Worm (Caenorhabditis elegans) whole organism, young adult: ENCODE data around the gene hum-4.
A peak's percentile ranks its signal among the peaks of the same experiment; 100 is the strongest.

Experiments used
- B0019.2 ChIP-seq: fragments of 200-800 bp; sonication (Bioruptor generic); conservative IDR thresholded peaks from 2 replicates; pipeline ENCODE4 v1.3.6; 2022; ENCODE audit warnings: missing genetic modification reagents, missing genetic modification characterization, missing compliant biosample characterization
- F10E7.11 ChIP-seq: sonication (generic microtip); optimal IDR thresholded peaks from 2 replicates; lab custom pipeline; 2017; ENCODE audit warnings: mild to moderate bottlenecking, missing genetic modification characterization, moderate library complexity, missing compliant biosample characterization
- F23B12.7 ChIP-seq: sonication (generic microtip); optimal IDR thresholded peaks from 2 replicates; lab custom pipeline; 2017; ENCODE audit warnings: missing genetic modification characterization, mild to moderate bottlenecking, missing compliant biosample characterization, antibody characterized with exemption, moderate library complexity; ENCODE audit not compliant: insufficient read depth
- F57A8.1 ChIP-seq: fragments of 200-800 bp; sonication (Bioruptor generic); optimal IDR thresholded peaks from 2 replicates; lab custom pipeline; 2018; ENCODE audit warnings: mild to moderate bottlenecking, missing genetic modification characterization, moderate library complexity, missing compliant biosample characterization
- K12H6.12 ChIP-seq: fragments of 200-800 bp; sonication (Bioruptor generic); optimal IDR thresholded peaks from 2 replicates; lab custom pipeline; 2018; ENCODE audit warnings: mild to moderate bottlenecking, missing genetic modification characterization, missing compliant biosample characterization
- Y56A3A.18 ChIP-seq: fragments of 200-800 bp; sonication (Bioruptor generic); IDR thresholded peaks from 2 replicates; pipeline ENCODE4 v1.3.6; 2022; ENCODE audit warnings: missing genetic modification reagents, missing genetic modification characterization, missing compliant biosample characterization
- Y79H2A.3 ChIP-seq: fragments of 200-800 bp; sonication (Bioruptor generic); conservative IDR thresholded peaks from 2 replicates; pipeline ENCODE4 v1.3.6; 2022; ENCODE audit warnings: missing genetic modification reagents, missing genetic modification characterization, missing compliant biosample characterization
- ZK185.1 ChIP-seq: sonication (generic microtip); optimal IDR thresholded peaks from 2 replicates; lab custom pipeline; 2016; ENCODE audit warnings: mild to moderate bottlenecking, missing genetic modification characterization, missing compliant biosample characterization; ENCODE audit not compliant: poor library complexity, severe bottlenecking
- athp-1 ChIP-seq: sonication (generic microtip); optimal IDR thresholded peaks from 2 replicates; lab custom pipeline; 2017; ENCODE audit warnings: mild to moderate bottlenecking, missing genetic modification characterization, missing compliant biosample characterization
- attf-3 ChIP-seq: fragments of 200-800 bp; sonication (Bioruptor generic); conservative IDR thresholded peaks from 2 replicates; pipeline ENCODE4 v1.3.6; 2022; ENCODE audit warnings: missing genetic modification reagents, missing genetic modification characterization, missing compliant biosample characterization
- attf-5 ChIP-seq: fragments of 200-800 bp; sonication (Bioruptor generic); optimal IDR thresholded peaks from 2 replicates; lab custom pipeline; 2018; ENCODE audit warnings: mild to moderate bottlenecking, missing genetic modification characterization, missing compliant biosample characterization
- bed-2 ChIP-seq: fragments of 200-800 bp; sonication (Bioruptor generic); IDR thresholded peaks from 2 replicates; pipeline ENCODE4 v1.3.6; 2022; ENCODE audit warnings: missing genetic modification reagents, missing genetic modification characterization, missing compliant biosample characterization
- cebp-1 ChIP-seq, 2 experiments: fragments of 200-800 bp in 1 of 2; sonication (Bioruptor generic) in 1 of 2; sonication (generic microtip) in 1 of 2; IDR thresholded peaks in 1 of 2; optimal IDR thresholded peaks in 1 of 2; 2 replicates each; pipeline versions ENCODE4 v1.3.6 to Lab custom; 2017 to 2022; ENCODE audit warnings: missing compliant biosample characterization in 2 of 2, missing genetic modification characterization in 2 of 2, mild to moderate bottlenecking in 1 of 2, missing genetic modification reagents in 1 of 2, moderate library complexity in 1 of 2
- chd-7 ChIP-seq: sonication (generic microtip); optimal IDR thresholded peaks from 2 replicates; lab custom pipeline; 2016; ENCODE audit warnings: mild to moderate bottlenecking, missing genetic modification characterization, moderate library complexity, missing compliant biosample characterization
- die-1 ChIP-seq: sonication (generic microtip); optimal IDR thresholded peaks from 2 replicates; lab custom pipeline; 2016; ENCODE audit warnings: missing genotype, mild to moderate bottlenecking, missing genetic modification characterization, missing compliant biosample characterization
- dox-1 ChIP-seq: fragments of 200-800 bp; sonication (Bioruptor generic); IDR thresholded peaks from 2 replicates; pipeline ENCODE4 v1.3.6; 2022; ENCODE audit warnings: missing genetic modification reagents, missing genetic modification characterization, missing compliant biosample characterization
- efl-1 ChIP-seq: fragments of 150-350 bp; optimal IDR thresholded peaks from 2 replicates; lab custom pipeline; 2014; ENCODE audit warnings: missing biosample characterization, missing genetic modification reagents, missing genetic modification characterization
- gei-17 ChIP-seq: fragments of 200-800 bp; sonication (Bioruptor generic); optimal IDR thresholded peaks from 2 replicates; lab custom pipeline; 2018; ENCODE audit warnings: mild to moderate bottlenecking, missing genetic modification characterization, missing compliant biosample characterization
- him-1 ChIP-seq: sonication (generic microtip); optimal IDR thresholded peaks from 2 replicates; lab custom pipeline; 2016; ENCODE audit warnings: missing genotype, missing genetic modification reagents, missing genetic modification characterization, missing compliant biosample characterization
- hlh-12 ChIP-seq: sonication (generic microtip); optimal IDR thresholded peaks from 2 replicates; lab custom pipeline; 2016; ENCODE audit warnings: missing genetic modification characterization, missing compliant biosample characterization
- hmg-1.2 ChIP-seq: fragments of 200-800 bp; sonication (Bioruptor generic); IDR thresholded peaks from 2 replicates; pipeline ENCODE4 v1.3.6; 2022; ENCODE audit warnings: missing genetic modification reagents, missing genetic modification characterization, missing compliant biosample characterization
- lin-26 ChIP-seq: fragments of 200-800 bp; sonication (Bioruptor generic); IDR thresholded peaks from 2 replicates; pipeline ENCODE4 v1.3.6; 2022; ENCODE audit warnings: missing genetic modification reagents, missing genetic modification characterization, missing compliant biosample characterization
- lin-40 ChIP-seq: sonication (generic microtip); optimal IDR thresholded peaks from 2 replicates; lab custom pipeline; 2016; ENCODE audit warnings: missing genetic modification characterization, mild to moderate bottlenecking, missing compliant biosample characterization, missing genotype, missing genetic modification reagents
- madf-10 ChIP-seq: sonication (generic microtip); optimal IDR thresholded peaks from 2 replicates; lab custom pipeline; 2016; ENCODE audit warnings: mild to moderate bottlenecking, missing genetic modification characterization, missing compliant biosample characterization
- mcd-1 ChIP-seq: fragments of 200-800 bp; sonication (Bioruptor generic); IDR thresholded peaks from 2 replicates; pipeline ENCODE4 v1.3.6; 2022; ENCODE audit warnings: missing genetic modification reagents, missing genetic modification characterization, missing compliant biosample characterization
- mes-4 ChIP-seq: sonication (generic microtip); optimal IDR thresholded peaks from 2 replicates; lab custom pipeline; 2016; ENCODE audit warnings: missing genotype, missing genetic modification characterization, missing compliant biosample characterization
- nfya-1 ChIP-seq: sonication (generic microtip); optimal IDR thresholded peaks from 2 replicates; lab custom pipeline; 2017; ENCODE audit warnings: antibody characterized with exemption, missing compliant biosample characterization, missing genetic modification characterization, borderline replicate concordance; ENCODE audit not compliant: insufficient read depth
- nhr-120 ChIP-seq: fragments of 200-800 bp; sonication (Bioruptor generic); IDR thresholded peaks from 2 replicates; pipeline ENCODE4 v1.3.6; 2022; ENCODE audit warnings: missing genetic modification characterization, missing compliant biosample characterization
- nhr-179 ChIP-seq: sonication (generic microtip); optimal IDR thresholded peaks from 2 replicates; lab custom pipeline; 2016; ENCODE audit warnings: mild to moderate bottlenecking, missing genetic modification characterization, missing compliant biosample characterization
- nhr-27 ChIP-seq: fragments of 200-800 bp; sonication (Bioruptor generic); optimal IDR thresholded peaks from 2 replicates; lab custom pipeline; 2018; ENCODE audit warnings: mild to moderate bottlenecking, missing genetic modification characterization, moderate library complexity, missing compliant biosample characterization
- rcor-1 ChIP-seq: fragments of 200-800 bp; sonication (Bioruptor generic); IDR thresholded peaks from 2 replicates; pipeline ENCODE4 v1.3.6; 2022; ENCODE audit warnings: missing genetic modification reagents, missing genetic modification characterization, missing compliant biosample characterization
- rpc-1 ChIP-seq, 2 experiments: fragments of 150-350 bp in 1 of 2; sonication (generic microtip) in 1 of 2; optimal IDR thresholded peaks; 2 replicates each; lab custom pipeline; 2014 to 2018; ENCODE audit warnings: missing biosample characterization in 1 of 2, missing genetic modification characterization in 1 of 2, missing genetic modification reagents in 1 of 2, missing genotype in 1 of 2
- sdz-38 ChIP-seq: sonication (generic microtip); optimal IDR thresholded peaks from 2 replicates; lab custom pipeline; 2016; ENCODE audit warnings: missing genotype, missing genetic modification characterization, missing compliant biosample characterization
- snpc-1.1 ChIP-seq: sonication (generic microtip); optimal IDR thresholded peaks from 2 replicates; lab custom pipeline; 2017; ENCODE audit warnings: missing genetic modification characterization, mild to moderate bottlenecking, missing compliant biosample characterization, antibody characterized with exemption, moderate library complexity, missing genotype, missing genetic modification reagents; ENCODE audit not compliant: insufficient read depth
- snpc-1.3 ChIP-seq: sonication (generic microtip); optimal IDR thresholded peaks from 2 replicates; lab custom pipeline; 2017; ENCODE audit warnings: missing genetic modification characterization, mild to moderate bottlenecking, missing compliant biosample characterization, antibody characterized with exemption, moderate library complexity, missing genotype, missing genetic modification reagents; ENCODE audit not compliant: insufficient read depth
- snpc-3.4 ChIP-seq: sonication (generic microtip); optimal IDR thresholded peaks from 2 replicates; lab custom pipeline; 2017; ENCODE audit warnings: missing genetic modification characterization, mild to moderate bottlenecking, missing compliant biosample characterization, antibody characterized with exemption, moderate library complexity, missing genotype, missing genetic modification reagents
- snpc-4 ChIP-seq, 5 experiments: fragments of 150-350 bp in 1 of 5; sonication (generic microtip) in 4 of 5; optimal IDR thresholded peaks; 2 replicates each; lab custom pipeline; 2014 to 2018; ENCODE audit warnings: missing genetic modification characterization in 5 of 5, missing biosample characterization in 3 of 5, antibody characterized with exemption in 2 of 5, mild to moderate bottlenecking in 2 of 5, missing compliant biosample characterization in 2 of 5, missing genotype in 2 of 5, moderate library complexity in 2 of 5, missing genetic modification reagents in 1 of 5
- somi-1 ChIP-seq: fragments of 200-800 bp; sonication (Bioruptor generic); optimal IDR thresholded peaks from 2 replicates; lab custom pipeline; 2018; ENCODE audit warnings: mild to moderate bottlenecking, missing genetic modification characterization, missing compliant biosample characterization
- zfh-2 ChIP-seq: fragments of 200-800 bp; sonication (Bioruptor generic); conservative IDR thresholded peaks from 2 replicates; pipeline ENCODE4 v1.3.6; 2022; ENCODE audit warnings: missing genetic modification reagents, missing genetic modification characterization, missing compliant biosample characterization
- zim-3 ChIP-seq: sonication (generic microtip); optimal IDR thresholded peaks from 2 replicates; lab custom pipeline; 2017; ENCODE audit warnings: mild to moderate bottlenecking, missing genetic modification characterization, moderate library complexity, missing compliant biosample characterization
- ztf-18 ChIP-seq: sonication (generic microtip); optimal IDR thresholded peaks from 2 replicates; lab custom pipeline; 2016; ENCODE audit warnings: missing genotype, mild to moderate bottlenecking, missing genetic modification characterization, missing compliant biosample characterization
- ztf-28 ChIP-seq: fragments of 200-800 bp; sonication (Bioruptor generic); IDR thresholded peaks from 2 replicates; pipeline ENCODE4 v1.3.6; 2022; ENCODE audit warnings: missing genetic modification reagents, missing genetic modification characterization, missing compliant biosample characterization
- ztf-3 ChIP-seq: fragments of 200-800 bp; sonication (Bioruptor generic); optimal IDR thresholded peaks from 2 replicates; lab custom pipeline; 2018; ENCODE audit warnings: mild to moderate bottlenecking, missing genetic modification characterization, missing compliant biosample characterization
- ztf-6 ChIP-seq: fragments of 200-800 bp; sonication (Bioruptor generic); IDR thresholded peaks from 2 replicates; pipeline ENCODE4 v1.3.6; 2022; ENCODE audit warnings: missing genetic modification reagents, missing genetic modification characterization, missing compliant biosample characterization

The hum-4 gene

ce11 chrX:11469600-11469999 is 36.2 kb upstream of the hum-4 start (continued):
- TF ChIP-seq F57A8.1 (GFP tag; lab: Kevin White, UChicago), result no peak
- TF ChIP-seq nhr-120, result no peak
- no peak for TF ChIP-seq ztf-28 (GFP tag; lab: Robert Waterston, UW)
- TF ChIP-seq zim-3, result no peak
- TF ChIP-seq nhr-27 (tag; lab: Kevin White, UChicago), result no peak
- no peak for TF ChIP-seq efl-1 (GFP tag; lab: Kevin White, UChicago)
- no peak for TF ChIP-seq snpc-3.4 (tag; lab: Kevin White, UChicago)
- no peak for TF ChIP-seq nfya-1 (tag; lab: Kevin White, UChicago)
- no peak for TF ChIP-seq nhr-179
- TF ChIP-seq hlh-12 (tag; lab: Kevin White, UChicago), result no peak
- TF ChIP-seq lin-26 (GFP tag; lab: Robert Waterston, UW), result no peak
- peak; percentile 45 for TF ChIP-seq chd-7 (tag; lab: Kevin White, UChicago)
- TF ChIP-seq hmg-1.2 (GFP tag; lab: Robert Waterston, UW), result peak; percentile 27; the same call in 1 of the 2 replicates
- TF ChIP-seq snpc-1.3, result no peak
- peak; percentile 27 for TF ChIP-seq attf-5 (GFP tag; lab: Kevin White, UChicago)
- no peak for TF ChIP-seq rcor-1 (GFP tag; lab: Robert Waterston, UW)
- no peak for TF ChIP-seq snpc-1.1 (tag; lab: Kevin White, UChicago)
- TF ChIP-seq athp-1 (tag; lab: Kevin White, UChicago), result no peak
- TF ChIP-seq zfh-2 (GFP tag; lab: Robert Waterston, UW), result no peak
- TF ChIP-seq dox-1 (GFP tag; lab: Robert Waterston, UW), result no peak
- no peak for TF ChIP-seq ztf-3
- TF ChIP-seq madf-10 (tag; lab: Kevin White, UChicago), result no peak
- TF ChIP-seq Y79H2A.3 (GFP tag; lab: Robert Waterston, UW), result no peak
- TF ChIP-seq sdz-38, result no peak
- TF ChIP-seq him-1 (tag; lab: Kevin White, UChicago), result no peak
- no peak for TF ChIP-seq lin-40 (tag; lab: Kevin White, UChicago)
- TF ChIP-seq bed-2 (GFP tag; lab: Robert Waterston, UW), result no peak
- peak; percentile 54 for TF ChIP-seq K12H6.12 (tag; lab: Kevin White, UChicago)

DNA sequence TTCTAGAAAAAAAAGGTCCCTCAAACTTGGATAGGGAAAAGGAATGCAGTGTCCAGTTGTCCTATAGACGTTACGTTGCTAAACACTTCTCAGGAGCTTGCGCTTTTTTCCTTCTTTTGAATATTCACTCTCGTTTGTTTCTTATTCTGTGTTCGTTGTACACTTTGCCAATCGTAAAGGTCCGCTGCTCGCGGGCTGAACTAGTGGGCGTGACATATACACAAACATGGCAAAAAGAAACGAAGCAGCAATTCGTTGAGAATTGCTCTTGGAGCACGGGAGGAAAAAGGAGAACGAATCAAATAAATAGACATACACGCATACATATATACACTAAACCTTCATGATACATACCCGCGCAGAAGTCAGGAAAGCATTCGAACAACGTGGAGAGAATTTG is 35.4 kb upstream of the hum-4 start:
- TF ChIP-seq nhr-27 (tag; lab: Kevin White, UChicago) (no peak), F23B12.7 (no peak), somi-1 (no peak), rpc-1 (optimal IDR thresholded peaks at IDR 0.05; lab: Kevin White, UChicago) (no peak), rpc-1 (tag; optimal IDR thresholded peaks at IDR 0.05; lab: Kevin White, UChicago) (no peak), die-1 (tag; lab: Kevin White, UChicago) (no peak), lin-40 (tag; lab: Kevin White, UChicago) (no peak), attf-3 (GFP tag; lab: Robert Waterston, UW) (no peak)

DNA sequence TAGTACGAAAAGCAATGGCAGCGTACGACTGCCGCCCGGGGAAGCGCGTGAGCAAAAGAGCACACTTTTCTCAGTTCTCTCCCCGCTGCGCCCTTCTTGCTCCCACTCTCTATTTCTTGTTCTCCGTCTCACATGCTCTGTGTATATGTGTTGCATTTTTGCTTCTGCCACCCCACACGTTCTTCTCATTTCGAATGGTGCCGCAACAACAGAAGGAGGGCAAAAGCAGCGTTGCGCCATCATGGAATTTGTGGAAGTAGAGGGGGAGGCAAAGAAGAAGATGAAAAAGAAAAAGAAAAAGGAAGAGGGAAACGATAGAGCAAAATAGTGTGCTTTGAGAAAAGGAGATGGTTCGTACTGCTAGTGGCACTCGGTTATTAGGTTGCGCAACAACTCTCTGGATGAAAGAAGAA is 33.9 kb upstream of the hum-4 start:
- TF ChIP-seq gei-17 (GFP tag; lab: Kevin White, UChicago), result peak; percentile 6
- no peak for TF ChIP-seq snpc-4 (GFP tag; optimal IDR thresholded peaks at IDR 0.05; lab: Kevin White, UChicago)
- TF ChIP-seq snpc-4 (tag; optimal IDR thresholded peaks at IDR 0.05; lab: Kevin White, UChicago), result peak in 1 of 4 experiments; percentile 22
- TF ChIP-seq Y56A3A.18, result no peak
- no peak for TF ChIP-seq ztf-6 (GFP tag; lab: Robert Waterston, UW)
- no peak for TF ChIP-seq ZK185.1 (tag; lab: Kevin White, UChicago)
- TF ChIP-seq cebp-1 (GFP tag; IDR thresholded peaks at IDR 0.05; lab: Robert Waterston, UW), result no peak
- TF ChIP-seq cebp-1 (tag; optimal IDR thresholded peaks at IDR 0.05; lab: Kevin White, UChicago), result peak; percentile 75
- TF ChIP-seq mcd-1 (GFP tag; lab: Robert Waterston, UW), result peak; percentile 12; the same call in 1 of the 2 replicates
- peak; percentile 22; the same call in 1 of the 2 replicates for TF ChIP-seq hmg-1.2 (GFP tag; lab: Robert Waterston, UW)
- TF ChIP-seq attf-5 (GFP tag; lab: Kevin White, UChicago), result peak; percentile 59
- TF ChIP-seq chd-7 (tag; lab: Kevin White, UChicago), result peak; percentile 60
- no peak for TF ChIP-seq B0019.2 (GFP tag; lab: Robert Waterston, UW)
- TF ChIP-seq mes-4, result no peak
- TF ChIP-seq ztf-18, result peak; percentile 9
- TF ChIP-seq nhr-27 (tag; lab: Kevin White, UChicago), result no peak
- no peak for TF ChIP-seq F10E7.11 (tag; lab: Kevin White, UChicago)
- TF ChIP-seq zfh-2 (GFP tag; lab: Robert Waterston, UW), result peak; percentile 96
